Fruit fly (Drosophila melanogaster): ENCODE results near the gene Task7.

Task7 gene

DNA sequence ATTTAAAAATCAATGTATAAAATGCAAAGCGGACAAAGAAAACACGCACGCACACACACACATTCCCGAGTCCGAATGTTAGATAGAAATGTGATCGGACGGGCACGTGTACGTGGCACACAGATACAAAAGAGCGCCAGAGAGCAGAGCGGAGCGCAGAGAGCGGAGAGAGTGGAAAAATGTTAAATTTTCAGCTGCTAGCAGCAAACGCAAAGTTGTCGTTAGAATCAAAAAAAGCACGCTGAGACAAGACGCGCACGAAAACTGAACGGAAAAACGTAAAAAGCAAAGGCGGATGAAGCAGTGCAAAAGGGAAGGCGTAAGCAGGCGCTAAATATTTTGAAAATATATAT is 7.2 kb upstream of the Task7 start (continued):
- no peak for TF ChIP-seq grn (GFP tag; optimal IDR thresholded peaks at IDR 0.05)
- TF ChIP-seq PHDP (tag; optimal IDR thresholded peaks at IDR 0.05) = no peak
- peak; percentile 61 for TF ChIP-seq CG17385 (GFP tag; optimal IDR thresholded peaks at IDR 0.05)
- TF ChIP-seq Ada2b (GFP tag; IDR thresholded peaks at IDR 0.05) = no peak
- peak; percentile 17 for TF ChIP-seq lilli (GFP tag; optimal IDR thresholded peaks at IDR 0.05)
- peak; percentile 99 for TF ChIP-seq Trl (optimal IDR thresholded peaks at IDR 0.05)
- TF ChIP-seq Trl (GFP tag; optimal IDR thresholded peaks at IDR 0.05) = peak; percentile 86
- TF ChIP-seq HLHmδ (GFP tag; optimal IDR thresholded peaks at IDR 0.05) = peak; percentile 52
- no peak for TF ChIP-seq CG17612 (GFP tag; IDR thresholded peaks at IDR 0.05)
- TF ChIP-seq CG17568 (GFP tag; optimal IDR thresholded peaks at IDR 0.05) = no peak
- no peak for TF ChIP-seq CG6654 (GFP tag; optimal IDR thresholded peaks at IDR 0.05)
- no peak for TF ChIP-seq zf30C (GFP tag; optimal IDR thresholded peaks at IDR 0.05)
- TF ChIP-seq CG13123 (GFP tag; optimal IDR thresholded peaks at IDR 0.05) = no peak
- TF ChIP-seq vnd (GFP tag; IDR thresholded peaks at IDR 0.05; ENCODE audit: partially characterized antibody) = no peak
- no peak for TF ChIP-seq CG8944 (GFP tag; optimal IDR thresholded peaks at IDR 0.05)
- TF ChIP-seq Rfx (GFP tag; IDR thresholded peaks at IDR 0.05) = no peak
- TF ChIP-seq CG4360 (GFP tag; IDR thresholded peaks at IDR 0.05) = no peak
- TF ChIP-seq org-1 (GFP tag; optimal IDR thresholded peaks at IDR 0.05) = no peak
- no peak for TF ChIP-seq dan (GFP tag; IDR thresholded peaks at IDR 0.05)
- TF ChIP-seq nau (GFP tag; optimal IDR thresholded peaks at IDR 0.05) = peak; percentile 24
- peak; percentile 22 for TF ChIP-seq ERR (GFP tag; optimal IDR thresholded peaks at IDR 0.05)
- TF ChIP-seq CG1647 (GFP tag; optimal IDR thresholded peaks at IDR 0.05) = no peak
- peak; percentile 21 for TF ChIP-seq Hey (tag; optimal IDR thresholded peaks at IDR 0.05)
- no peak for TF ChIP-seq gsb-n (tag; optimal IDR thresholded peaks at IDR 0.05)
- peak; percentile 4 for TF ChIP-seq CG13894 (tag; optimal IDR thresholded peaks at IDR 0.05)
- TF ChIP-seq CG11085 (GFP tag; IDR thresholded peaks at IDR 0.05) = no peak
- TF ChIP-seq Lhr (GFP tag; optimal IDR thresholded peaks at IDR 0.05) = no peak
- no peak for TF ChIP-seq Elba2 (GFP tag; optimal IDR thresholded peaks at IDR 0.05)
- TF ChIP-seq dpn (GFP tag; optimal IDR thresholded peaks at IDR 0.05) = no peak
- TF ChIP-seq CG9817 (tag; optimal IDR thresholded peaks at IDR 0.05) = no peak
- no peak for TF ChIP-seq CG12236 (GFP tag; optimal IDR thresholded peaks at IDR 0.05)
- TF ChIP-seq CG33557 (GFP tag; optimal IDR thresholded peaks at IDR 0.05) = no peak
- no peak for TF ChIP-seq odd (GFP tag; optimal IDR thresholded peaks at IDR 0.05)
- TF ChIP-seq psq (GFP tag; optimal IDR thresholded peaks at IDR 0.05) = peak; percentile 83
- TF ChIP-seq Sox102F (GFP tag; optimal IDR thresholded peaks at IDR 0.05) = no peak
- TF ChIP-seq Eip74EF (GFP tag; optimal IDR thresholded peaks at IDR 0.05) = no peak
- no peak for TF ChIP-seq ash1 (GFP tag; optimal IDR thresholded peaks at IDR 0.05)
- no peak for TF ChIP-seq CG2199 (GFP tag; IDR thresholded peaks at IDR 0.05)
- peak; percentile 31 for TF ChIP-seq NC2β (GFP tag; optimal IDR thresholded peaks at IDR 0.05)
- TF ChIP-seq Abd-B (GFP tag; optimal IDR thresholded peaks at IDR 0.05) = no peak
- no peak for TF ChIP-seq Spps (tag; optimal IDR thresholded peaks at IDR 0.05)
- TF ChIP-seq tin (GFP tag; optimal IDR thresholded peaks at IDR 0.05) = no peak
- no peak for TF ChIP-seq CG16779 (GFP tag; IDR thresholded peaks at IDR 0.05)
- no peak for TF ChIP-seq Antp (GFP tag; optimal IDR thresholded peaks at IDR 0.05)
- TF ChIP-seq nerfin-1 (tag; optimal IDR thresholded peaks at IDR 0.05) = peak; percentile 79
- TF ChIP-seq Atf6 (GFP tag; IDR thresholded peaks at IDR 0.05) = no peak
- TF ChIP-seq fd102C (GFP tag; optimal IDR thresholded peaks at IDR 0.05) = no peak
- TF ChIP-seq CG18011 (GFP tag; optimal IDR thresholded peaks at IDR 0.05) = no peak
- no peak for TF ChIP-seq fu2 (GFP tag; optimal IDR thresholded peaks at IDR 0.05)
- TF ChIP-seq peb (GFP tag; IDR thresholded peaks at IDR 0.05) = no peak
- no peak for TF ChIP-seq ap (GFP tag; IDR thresholded peaks at IDR 0.05)
- TF ChIP-seq chm (GFP tag; IDR thresholded peaks at IDR 0.05) = no peak
- peak; percentile 9 for TF ChIP-seq bigmax (GFP tag; optimal IDR thresholded peaks at IDR 0.05)

Data from whole organism, embryonic.